Fruit fly (Drosophila melanogaster): ENCODE data around the gene CG14285.

The CG14285 gene

dm6 chr3R:19040685-19041084 lies 15.8 kb downstream of the CG14285 start:
- TF ChIP-seq CG12768 (GFP tag; optimal IDR thresholded peaks at IDR 0.05) (no peak), cnc (optimal IDR thresholded peaks at IDR 0.05) (no peak), bab1 (GFP tag; optimal IDR thresholded peaks at IDR 0.05) (no peak), CG7101 (tag; optimal IDR thresholded peaks at IDR 0.05) (no peak), ovo (GFP tag; optimal IDR thresholded peaks at IDR 0.05) (no peak), tj (GFP tag; optimal IDR thresholded peaks at IDR 0.05) (no peak), CG14711 (tag; optimal IDR thresholded peaks at IDR 0.05) (no peak), Clk (GFP tag; optimal IDR thresholded peaks at IDR 0.05) (no peak), cic (GFP tag; optimal IDR thresholded peaks at IDR 0.05) (no peak), CG5204 (GFP tag; optimal IDR thresholded peaks at IDR 0.05) (no peak), CG33017 (tag; optimal IDR thresholded peaks at IDR 0.05) (no peak), toe (GFP tag; optimal IDR thresholded peaks at IDR 0.05) (no peak), CG7045 (GFP tag; optimal IDR thresholded peaks at IDR 0.05) (no peak), Crg-1 (GFP tag; optimal IDR thresholded peaks at IDR 0.05) (no peak), Hr96 (GFP tag; optimal IDR thresholded peaks at IDR 0.05) (no peak), Mnt (GFP tag; optimal IDR thresholded peaks at IDR 0.05) (no peak), CG1620 (GFP tag; optimal IDR thresholded peaks at IDR 0.05) (no peak)

- TF ChIP-seq CG14711 (tag; optimal IDR thresholded peaks at IDR 0.05) (no peak), Crg-1 (GFP tag; optimal IDR thresholded peaks at IDR 0.05) (no peak), cic (GFP tag; optimal IDR thresholded peaks at IDR 0.05) (no peak), pad (GFP tag; optimal IDR thresholded peaks at IDR 0.05) (no peak), toe (GFP tag; optimal IDR thresholded peaks at IDR 0.05) (no peak), Clk (GFP tag; optimal IDR thresholded peaks at IDR 0.05) (no peak), CG5204 (GFP tag; optimal IDR thresholded peaks at IDR 0.05) (no peak), Hr96 (GFP tag; optimal IDR thresholded peaks at IDR 0.05) (no peak), CG7101 (tag; optimal IDR thresholded peaks at IDR 0.05) (no peak), tj (GFP tag; optimal IDR thresholded peaks at IDR 0.05) (no peak), ovo (GFP tag; optimal IDR thresholded peaks at IDR 0.05) (no peak), CG12768 (GFP tag; optimal IDR thresholded peaks at IDR 0.05) (no peak), kay (GFP tag; ENCODE audit: borderline replicate concordance) (no peak), Mnt (GFP tag; optimal IDR thresholded peaks at IDR 0.05) (no peak), CG7045 (GFP tag; optimal IDR thresholded peaks at IDR 0.05) (no peak), CG1620 (GFP tag; optimal IDR thresholded peaks at IDR 0.05) (no peak), bab1 (GFP tag; optimal IDR thresholded peaks at IDR 0.05) (no peak), CG33017 (tag; optimal IDR thresholded peaks at IDR 0.05) (no peak), cnc (optimal IDR thresholded peaks at IDR 0.05) (no peak), CG11617 (GFP tag; optimal IDR thresholded peaks at IDR 0.05) (no peak)
These were observed 19.7 kb downstream of the CG14285 start for dm6 chr3R:19044638-19045037.

- TF ChIP-seq bab1 (GFP tag; optimal IDR thresholded peaks at IDR 0.05) (no peak), tj (GFP tag; optimal IDR thresholded peaks at IDR 0.05) (no peak), Hr96 (GFP tag; optimal IDR thresholded peaks at IDR 0.05) (no peak), CG12768 (GFP tag; optimal IDR thresholded peaks at IDR 0.05) (no peak), CG1620 (GFP tag; optimal IDR thresholded peaks at IDR 0.05) (no peak), CG7045 (GFP tag; optimal IDR thresholded peaks at IDR 0.05) (no peak), pad (GFP tag; optimal IDR thresholded peaks at IDR 0.05) (no peak), CG7101 (tag; optimal IDR thresholded peaks at IDR 0.05) (no peak), CG14711 (tag; optimal IDR thresholded peaks at IDR 0.05) (no peak), kay (GFP tag; ENCODE audit: borderline replicate concordance) (no peak), Crg-1 (GFP tag; optimal IDR thresholded peaks at IDR 0.05) (no peak), Clk (GFP tag; optimal IDR thresholded peaks at IDR 0.05) (no peak), cic (GFP tag; optimal IDR thresholded peaks at IDR 0.05) (peak; percentile 76), cnc (optimal IDR thresholded peaks at IDR 0.05) (no peak), CG33017 (tag; optimal IDR thresholded peaks at IDR 0.05) (no peak), Mnt (GFP tag; optimal IDR thresholded peaks at IDR 0.05) (peak; percentile 41)
These were observed 26.3 kb downstream of the CG14285 start for dm6 chr3R:19051247-19051646.

- TF ChIP-seq Hr96 (GFP tag; optimal IDR thresholded peaks at IDR 0.05): no peak
- no peak for TF ChIP-seq tj (GFP tag; optimal IDR thresholded peaks at IDR 0.05)
- TF ChIP-seq cic (GFP tag; optimal IDR thresholded peaks at IDR 0.05): no peak
- TF ChIP-seq CG33017 (tag; optimal IDR thresholded peaks at IDR 0.05): no peak
- TF ChIP-seq CG14711 (tag; optimal IDR thresholded peaks at IDR 0.05): no peak
- TF ChIP-seq CG7045 (GFP tag; optimal IDR thresholded peaks at IDR 0.05): no peak
- TF ChIP-seq toe (GFP tag; optimal IDR thresholded peaks at IDR 0.05): no peak
- TF ChIP-seq CG7101 (tag; optimal IDR thresholded peaks at IDR 0.05): no peak
- no peak for TF ChIP-seq CG12768 (GFP tag; optimal IDR thresholded peaks at IDR 0.05)
- no peak for TF ChIP-seq Clk (GFP tag; optimal IDR thresholded peaks at IDR 0.05)
- TF ChIP-seq CG11617 (GFP tag; optimal IDR thresholded peaks at IDR 0.05): no peak
- TF ChIP-seq Crg-1 (GFP tag; optimal IDR thresholded peaks at IDR 0.05): no peak
- TF ChIP-seq cnc (optimal IDR thresholded peaks at IDR 0.05): no peak
These were observed 27.6 kb downstream of the CG14285 start for dm6 chr3R:19052475-19052874.

- no peak for TF ChIP-seq toe (GFP tag; optimal IDR thresholded peaks at IDR 0.05)
- TF ChIP-seq cic (GFP tag; optimal IDR thresholded peaks at IDR 0.05): no peak
- no peak for TF ChIP-seq tj (GFP tag; optimal IDR thresholded peaks at IDR 0.05)
- TF ChIP-seq kay (GFP tag; ENCODE audit: borderline replicate concordance): no peak
- no peak for TF ChIP-seq CG12768 (GFP tag; optimal IDR thresholded peaks at IDR 0.05)
These were observed 29.9 kb downstream of the CG14285 start for dm6 chr3R:19054839-19055238.

- peak; percentile 8 for TF ChIP-seq Hr96 (GFP tag; optimal IDR thresholded peaks at IDR 0.05)
- TF ChIP-seq tj (GFP tag; optimal IDR thresholded peaks at IDR 0.05): peak; percentile 10
- TF ChIP-seq kay (GFP tag; ENCODE audit: borderline replicate concordance): no peak
- TF ChIP-seq CG7101 (tag; optimal IDR thresholded peaks at IDR 0.05): no peak
These were observed 32.0 kb downstream of the CG14285 start for dm6 chr3R:19056884-19057283.

dm6 chr3R:19058384-19058783 lies 33.5 kb downstream of the CG14285 start:
- TF ChIP-seq pad (GFP tag; optimal IDR thresholded peaks at IDR 0.05): no peak
- no peak for TF ChIP-seq CG14711 (tag; optimal IDR thresholded peaks at IDR 0.05)
- TF ChIP-seq CG5204 (GFP tag; optimal IDR thresholded peaks at IDR 0.05): no peak
- TF ChIP-seq Crg-1 (GFP tag; optimal IDR thresholded peaks at IDR 0.05): no peak
- no peak for TF ChIP-seq cnc (optimal IDR thresholded peaks at IDR 0.05)
